Fruit fly (Drosophila melanogaster) whole organism, embryonic: Measurements from ENCODE around the gene CG9933.

Source experiments
- Asciz ChIP-seq: fragments of 200-800 bp; sonication (Bioruptor generic); optimal IDR thresholded peaks from 2 replicates; lab custom pipeline; 2017; ENCODE audit warnings: missing biosample characterization, mild to moderate bottlenecking, missing genetic modification characterization, missing genetic modification reagents
- CG11247 ChIP-seq: fragments of 200-800 bp; sonication (Bioruptor generic); IDR thresholded peaks from 2 replicates; pipeline ENCODE4 v1.3.6; 2022; ENCODE audit warnings: missing biosample characterization, missing genetic modification characterization
- CG11696 ChIP-seq: fragments of 200-800 bp; sonication (Bioruptor generic); IDR thresholded peaks from 2 replicates; pipeline ENCODE4 v1.3.6; 2022; ENCODE audit warnings: missing biosample characterization, missing genetic modification characterization
- CG11723 ChIP-seq: fragments of 200-800 bp; sonication (Bioruptor generic); optimal IDR thresholded peaks from 2 replicates; lab custom pipeline; 2017; ENCODE audit warnings: missing biosample characterization, mild to moderate bottlenecking, missing genetic modification characterization
- CG13287 ChIP-seq: fragments of 200-800 bp; sonication (Bioruptor generic); IDR thresholded peaks from 2 replicates; pipeline ENCODE4 v1.3.6; 2022; ENCODE audit warnings: missing biosample characterization, missing genetic modification characterization; ENCODE audit not compliant: partially characterized antibody
- CG13424 ChIP-seq: fragments of 200-800 bp; sonication (Bioruptor generic); optimal IDR thresholded peaks from 2 replicates; lab custom pipeline; 2019; ENCODE audit warnings: missing biosample characterization, mild to moderate bottlenecking, missing genetic modification characterization, moderate library complexity
- CG13775 ChIP-seq: fragments of 200-800 bp; sonication (Bioruptor generic); optimal IDR thresholded peaks from 3 replicates; lab custom pipeline; 2017; ENCODE audit warnings: missing biosample characterization, mild to moderate bottlenecking, missing genetic modification characterization
- CG14667 ChIP-seq: fragments of 200-800 bp; sonication (Bioruptor generic); IDR thresholded peaks from 2 replicates; pipeline ENCODE4 v1.3.6; 2022; ENCODE audit warnings: missing biosample characterization, missing genetic modification characterization
- CG18599 ChIP-seq: fragments of 200-800 bp; sonication (Bioruptor generic); optimal IDR thresholded peaks from 3 replicates; lab custom pipeline; 2017; ENCODE audit warnings: missing biosample characterization, missing genetic modification characterization, mild to moderate bottlenecking, moderate library complexity, missing genetic modification reagents
- CG2120 ChIP-seq: fragments of 200-800 bp; sonication (Bioruptor generic); optimal IDR thresholded peaks from 3 replicates; lab custom pipeline; 2016; ENCODE audit warnings: missing biosample characterization, missing genetic modification characterization
- CG2678 ChIP-seq: fragments of 200-800 bp; sonication (Bioruptor generic); optimal IDR thresholded peaks from 3 replicates; lab custom pipeline; 2019; ENCODE audit warnings: missing biosample characterization, mild to moderate bottlenecking, missing genetic modification characterization, moderate library complexity
- CG4328 ChIP-seq: fragments of 200-800 bp; sonication (Bioruptor generic); optimal IDR thresholded peaks from 3 replicates; lab custom pipeline; 2017; ENCODE audit warnings: missing biosample characterization, missing genetic modification reagents, missing genetic modification characterization
- CG6689 ChIP-seq: fragments of 200-800 bp; sonication (Bioruptor generic); IDR thresholded peaks from 2 replicates; pipeline ENCODE4 v1.3.6; 2022; ENCODE audit warnings: missing biosample characterization, missing genetic modification characterization
- CG7372 ChIP-seq: fragments of 200-800 bp; sonication (Bioruptor generic); IDR thresholded peaks from 2 replicates; pipeline ENCODE4 v1.3.6; 2022; ENCODE audit warnings: missing biosample characterization, missing genetic modification characterization
- CG7556 ChIP-seq: fragments of 200-800 bp; sonication (Bioruptor generic); optimal IDR thresholded peaks from 2 replicates; lab custom pipeline; 2017; ENCODE audit warnings: missing biosample characterization, mild to moderate bottlenecking, missing genetic modification characterization
- CG8924 ChIP-seq: fragments of 200-800 bp; optimal IDR thresholded peaks from 3 replicates; lab custom pipeline; 2019; ENCODE audit warnings: missing biosample characterization, mild to moderate bottlenecking, missing genetic modification characterization, moderate library complexity
- CG8944 ChIP-seq: fragments of 200-800 bp; sonication (Bioruptor generic); optimal IDR thresholded peaks from 3 replicates; lab custom pipeline; 2016; ENCODE audit warnings: missing biosample characterization, missing genetic modification characterization
- CG9437 ChIP-seq: fragments of 200-800 bp; sonication (Bioruptor generic); optimal IDR thresholded peaks from 2 replicates; lab custom pipeline; 2018; ENCODE audit warnings: missing biosample characterization, mild to moderate bottlenecking, missing genetic modification characterization
- CG9609 ChIP-seq: fragments of 200-800 bp; sonication (Bioruptor generic); optimal IDR thresholded peaks from 3 replicates; lab custom pipeline; 2016; ENCODE audit warnings: missing biosample characterization, missing genetic modification characterization
- CoRest ChIP-seq: fragments of 200-800 bp; sonication (Bioruptor generic); optimal IDR thresholded peaks from 3 replicates; lab custom pipeline; 2018; ENCODE audit warnings: missing biosample characterization, mild to moderate bottlenecking, missing genetic modification characterization, moderate library complexity
- Doc2 ChIP-seq: fragments of 200-800 bp; sonication (Bioruptor generic); IDR thresholded peaks from 2 replicates; pipeline ENCODE4 v1.3.6; 2022; ENCODE audit warnings: missing biosample characterization, missing genetic modification characterization
- Dp ChIP-seq: fragments of 200-800 bp; sonication (Bioruptor generic); optimal IDR thresholded peaks from 2 replicates; lab custom pipeline; 2018; ENCODE audit warnings: missing biosample characterization, mild to moderate bottlenecking, missing genetic modification characterization, moderate library complexity
- Drgx ChIP-seq: fragments of 200-800 bp; sonication (Bioruptor generic); IDR thresholded peaks from 2 replicates; pipeline ENCODE4 v1.3.6; 2022; ENCODE audit warnings: missing biosample characterization, missing genetic modification characterization
- Eip74EF ChIP-seq, 2 experiments: fragments of 200-800 bp in 1 of 2; fragments of >200 bp in 1 of 2; sonication (Bioruptor generic) in 1 of 2; optimal IDR thresholded peaks; 2 replicates each; lab custom pipeline; 2017 to 2019; ENCODE audit warnings: missing biosample characterization in 2 of 2, missing genetic modification characterization in 2 of 2, mild to moderate bottlenecking in 1 of 2, moderate library complexity in 1 of 2
- Hmr ChIP-seq: fragments of 200-800 bp; sonication (Bioruptor generic); optimal IDR thresholded peaks from 3 replicates; lab custom pipeline; 2017; ENCODE audit warnings: mild to moderate bottlenecking, missing biosample characterization, missing genetic modification reagents, missing genetic modification characterization
- Hr51 ChIP-seq, 2 experiments: fragments of 200-800 bp; sonication (Bioruptor generic); optimal IDR thresholded peaks; 2 replicates in 1 of 2; 3 replicates in 1 of 2; lab custom pipeline; 2016 to 2018; ENCODE audit warnings: missing biosample characterization in 2 of 2, missing genetic modification characterization in 2 of 2, mild to moderate bottlenecking in 1 of 2, moderate library complexity in 1 of 2
- Hr78 ChIP-seq, 2 experiments: fragments of 200-800 bp in 1 of 2; fragments of >200 bp in 1 of 2; sonication (Bioruptor generic) in 1 of 2; optimal IDR thresholded peaks; 2 replicates each; lab custom pipeline; 2017 to 2019; ENCODE audit warnings: missing biosample characterization in 2 of 2, missing genetic modification characterization in 2 of 2, mild to moderate bottlenecking in 1 of 2, moderate library complexity in 1 of 2
- Jarid2 ChIP-seq: fragments of 200-800 bp; sonication (Bioruptor generic); optimal IDR thresholded peaks from 3 replicates; lab custom pipeline; 2017; ENCODE audit warnings: mild to moderate bottlenecking, missing biosample characterization, missing genetic modification reagents, missing genetic modification characterization
- Poxn ChIP-seq: fragments of 200-800 bp; sonication (Bioruptor generic); IDR thresholded peaks from 2 replicates; pipeline ENCODE4 v1.3.6; 2022; ENCODE audit warnings: missing biosample characterization, missing genetic modification characterization
- Ravus ChIP-seq: fragments of 200-800 bp; sonication (Bioruptor generic); IDR thresholded peaks from 2 replicates; pipeline ENCODE4 v1.3.6; 2022; ENCODE audit warnings: missing biosample characterization, missing genetic modification characterization
- Ssrp ChIP-seq: fragments of 200-800 bp; sonication (Bioruptor generic); optimal IDR thresholded peaks from 2 replicates; lab custom pipeline; 2018; ENCODE audit warnings: missing biosample characterization, mild to moderate bottlenecking, missing genetic modification characterization, moderate library complexity
- Taf1 ChIP-seq: fragments of 200-800 bp; sonication (Bioruptor generic); IDR thresholded peaks from 2 replicates; pipeline ENCODE4 v1.3.6; 2022; ENCODE audit warnings: missing biosample characterization, missing genetic modification characterization
- ash1 ChIP-seq: fragments of 200-800 bp; sonication (Bioruptor generic); optimal IDR thresholded peaks from 2 replicates; lab custom pipeline; 2018; ENCODE audit warnings: missing biosample characterization, mild to moderate bottlenecking, missing genetic modification characterization
- dati ChIP-seq: fragments of 200-800 bp; sonication (Bioruptor generic); IDR thresholded peaks from 2 replicates; pipeline ENCODE4 v1.3.6; 2022; ENCODE audit warnings: missing biosample characterization, missing genetic modification characterization
- dmrt99B ChIP-seq: fragments of 200-800 bp; sonication (Bioruptor generic); optimal IDR thresholded peaks from 2 replicates; lab custom pipeline; 2018; ENCODE audit warnings: missing biosample characterization, mild to moderate bottlenecking, missing genetic modification characterization, moderate library complexity
- dysf ChIP-seq: fragments of 200-800 bp; sonication (Bioruptor generic); IDR thresholded peaks from 3 replicates; pipeline ENCODE4 v1.3.6; 2022; ENCODE audit warnings: missing biosample characterization, missing genetic modification characterization
- gfzf ChIP-seq: fragments of 200-800 bp; sonication (Bioruptor generic); optimal IDR thresholded peaks from 2 replicates; lab custom pipeline; 2016; ENCODE audit warnings: missing biosample characterization, mild to moderate bottlenecking, missing genetic modification characterization, moderate library complexity
- grau ChIP-seq: fragments of 200-800 bp; optimal IDR thresholded peaks from 3 replicates; lab custom pipeline; 2019; ENCODE audit warnings: missing biosample characterization, mild to moderate bottlenecking, missing genetic modification characterization, moderate library complexity
- h ChIP-seq: fragments of >200 bp; optimal IDR thresholded peaks from 2 replicates; lab custom pipeline; 2017
- knrl ChIP-seq: fragments of 200-800 bp; sonication (Bioruptor generic); IDR thresholded peaks from 3 replicates; pipeline ENCODE4 v1.3.6; 2022; ENCODE audit warnings: missing biosample characterization, missing genetic modification characterization; ENCODE audit not compliant: partially characterized antibody
- lbe ChIP-seq: fragments of 200-800 bp; sonication (Bioruptor generic); optimal IDR thresholded peaks from 2 replicates; lab custom pipeline; 2016; ENCODE audit warnings: missing biosample characterization, mild to moderate bottlenecking, missing genetic modification characterization
- oc ChIP-seq: fragments of 200-800 bp; sonication (Bioruptor generic); optimal IDR thresholded peaks from 2 replicates; lab custom pipeline; 2018; ENCODE audit warnings: missing biosample characterization, mild to moderate bottlenecking, missing genetic modification characterization, moderate library complexity
- onecut ChIP-seq: fragments of 200-800 bp; sonication (Bioruptor generic); IDR thresholded peaks from 2 replicates; pipeline ENCODE4 v1.3.6; 2022; ENCODE audit warnings: missing biosample characterization, missing genetic modification characterization
- pan ChIP-seq, 4 experiments: fragments of >200 bp in 3 of 4; fragments of 200-800 bp in 1 of 4; sonication (Bioruptor generic) in 1 of 4; optimal IDR thresholded peaks in 3 of 4; IDR thresholded peaks in 1 of 4; 2 replicates each; pipeline versions ENCODE4 v1.3.6 to Lab custom; 2017 to 2022; ENCODE audit warnings: missing biosample characterization in 2 of 4, missing genetic modification characterization in 2 of 4, mixed read lengths in 1 of 4
- pita ChIP-seq: fragments of 200-800 bp; sonication (Bioruptor generic); optimal IDR thresholded peaks from 2 replicates; lab custom pipeline; 2017; ENCODE audit warnings: missing biosample characterization, mild to moderate bottlenecking, missing genetic modification characterization
- psq ChIP-seq: fragments of 200-800 bp; sonication (Bioruptor generic); optimal IDR thresholded peaks from 2 replicates; lab custom pipeline; 2017; ENCODE audit warnings: missing biosample characterization, missing genetic modification characterization
- sens ChIP-seq: fragments of 200-800 bp; sonication (Bioruptor generic); peaks from one replicate; lab custom pipeline; 2016; ENCODE audit warnings: missing biosample characterization, missing genetic modification characterization
- slou ChIP-seq: fragments of 200-800 bp; sonication (Bioruptor generic); optimal IDR thresholded peaks from 3 replicates; lab custom pipeline; 2016; ENCODE audit warnings: missing biosample characterization, missing genetic modification characterization
- sqz ChIP-seq: fragments of 200-800 bp; sonication (Bioruptor generic); optimal IDR thresholded peaks from 3 replicates; lab custom pipeline; 2018; ENCODE audit warnings: missing biosample characterization, mild to moderate bottlenecking, missing genetic modification characterization
- zf30C ChIP-seq: fragments of 200-800 bp; sonication (Bioruptor generic); optimal IDR thresholded peaks from 3 replicates; lab custom pipeline; 2018; ENCODE audit warnings: missing biosample characterization, mild to moderate bottlenecking, missing genetic modification characterization

Gene CG9933

DNA sequence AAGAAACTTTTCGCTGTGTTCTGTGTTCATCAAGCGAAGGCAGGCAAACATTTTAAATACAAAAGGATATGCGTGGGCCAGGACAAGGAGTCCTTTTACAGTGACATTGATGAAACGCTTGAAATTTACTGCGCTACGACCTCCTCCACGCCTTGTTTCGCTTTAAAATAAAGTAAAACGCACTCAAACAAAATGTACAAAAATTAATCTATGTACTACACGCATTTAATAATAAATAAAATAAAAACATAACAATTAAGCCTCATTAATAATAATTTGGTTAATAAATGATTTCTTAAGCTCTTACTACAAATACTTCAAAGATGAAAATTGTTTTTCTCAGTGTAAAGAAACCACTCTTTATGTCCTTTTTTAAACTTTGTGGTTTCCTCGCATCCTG lies 36.1 kb downstream of the CG9933 start:
- peak; percentile 1 for TF ChIP-seq CG2120 (GFP tag; lab: Kevin White, UChicago)
- TF ChIP-seq CG11696 (GFP tag; lab: Robert Waterston, UW) = no peak
- peak; percentile 37 for TF ChIP-seq sens (GFP tag; lab: Kevin White, UChicago)
- TF ChIP-seq CG13775 (GFP tag; lab: Kevin White, UChicago) = no peak
- TF ChIP-seq knrl (GFP tag; lab: Robert Waterston, UW) = no peak
- TF ChIP-seq Dp (GFP tag; lab: Kevin White, UChicago) = no peak
- TF ChIP-seq pan (optimal IDR thresholded peaks at IDR 0.05; lab: Kevin White, UChicago) = no peak
- peak in 1 of 2 experiments; percentile 10 for TF ChIP-seq pan (GFP tag; optimal IDR thresholded peaks at IDR 0.05 in 1 of 2, IDR thresholded peaks at IDR 0.05 in 1 of 2)
- TF ChIP-seq CG7372 (GFP tag; lab: Robert Waterston, UW) = no peak
- no peak for TF ChIP-seq CoRest (tag; lab: Kevin White, UChicago)
- TF ChIP-seq slou (GFP tag; lab: Kevin White, UChicago) = no peak
- no peak for TF ChIP-seq Doc2 (GFP tag; lab: Robert Waterston, UW)
- no peak for TF ChIP-seq CG8944 (GFP tag; lab: Kevin White, UChicago)
- no peak for TF ChIP-seq pita
- TF ChIP-seq grau = no peak
- peak; percentile 51 for TF ChIP-seq CG2678 (tag; lab: Kevin White, UChicago)
- TF ChIP-seq Eip74EF (GFP tag; optimal IDR thresholded peaks at IDR 0.05; lab: Kevin White, UChicago) = no peak
- no peak for TF ChIP-seq Poxn
- TF ChIP-seq Drgx (GFP tag; lab: Robert Waterston, UW) = no peak
- TF ChIP-seq CG11723 (GFP tag; lab: Kevin White, UChicago) = no peak
- TF ChIP-seq Asciz (GFP tag; lab: Kevin White, UChicago) = no peak
- no peak for TF ChIP-seq ash1 (GFP tag; lab: Kevin White, UChicago)
- no peak for TF ChIP-seq onecut
- TF ChIP-seq Hr51 (GFP tag; optimal IDR thresholded peaks at IDR 0.05; lab: Kevin White, UChicago) = peak in 1 of 2 experiments; percentile 23
- TF ChIP-seq Ravus (GFP tag; lab: Robert Waterston, UW) = no peak
- no peak for TF ChIP-seq CG11247 (GFP tag; lab: Robert Waterston, UW)
- TF ChIP-seq CG13287 = no peak
- TF ChIP-seq psq (GFP tag; lab: Kevin White, UChicago) = no peak
- TF ChIP-seq lbe (GFP tag; lab: Kevin White, UChicago) = no peak
- no peak for TF ChIP-seq sqz
- TF ChIP-seq CG13424 (tag; lab: Kevin White, UChicago) = no peak
- TF ChIP-seq Hmr (GFP tag; lab: Kevin White, UChicago) = peak; percentile 11
- 0 out of 3 replicates have a peak, but pooled peaks have one; percentile 25 for TF ChIP-seq dysf (GFP tag; lab: Robert Waterston, UW)
- TF ChIP-seq Ssrp (tag; lab: Kevin White, UChicago) = no peak
- TF ChIP-seq CG6689 (GFP tag; lab: Robert Waterston, UW) = no peak
- no peak for TF ChIP-seq dati
- TF ChIP-seq CG9437 (GFP tag; lab: Kevin White, UChicago) = no peak
- TF ChIP-seq zf30C (GFP tag; lab: Kevin White, UChicago) = no peak
- peak; percentile 15 for TF ChIP-seq dmrt99B
- no peak for TF ChIP-seq Hr78 (GFP tag; optimal IDR thresholded peaks at IDR 0.05; lab: Kevin White, UChicago)
- TF ChIP-seq Jarid2 (GFP tag; lab: Kevin White, UChicago) = no peak
- no peak for TF ChIP-seq gfzf (GFP tag; lab: Kevin White, UChicago)
- no peak for TF ChIP-seq Taf1
- TF ChIP-seq h = no peak
- TF ChIP-seq CG14667 (GFP tag; lab: Robert Waterston, UW) = no peak
- no peak for TF ChIP-seq CG8924
- peak; percentile 53 for TF ChIP-seq CG18599
- TF ChIP-seq CG9609 (GFP tag; lab: Kevin White, UChicago) = no peak
- no peak for TF ChIP-seq CG4328 (GFP tag; lab: Kevin White, UChicago)
- TF ChIP-seq CG7556 (GFP tag; lab: Kevin White, UChicago) = peak; percentile 33
- no peak for TF ChIP-seq oc (tag; lab: Kevin White, UChicago)
